Fruit fly (Drosophila melanogaster) whole organism: ENCODE measurements around the gene Jhbp7.

Experiments used
- EcR ChIP-seq, 2 experiments: fragments of >200 bp; optimal IDR thresholded peaks; 2 replicates each; lab custom pipeline; 2017; ENCODE audit warnings: missing biosample characterization in 2 of 2, missing genetic modification characterization in 2 of 2, missing genetic modification reagents in 2 of 2
- pan ChIP-seq: fragments of >200 bp; optimal IDR thresholded peaks from 2 replicates; lab custom pipeline; 2017
- usp ChIP-seq: fragments of >200 bp; optimal IDR thresholded peaks from 2 replicates; lab custom pipeline; 2017; ENCODE audit warnings: missing biosample characterization, missing genetic modification characterization, mixed read lengths

dm6 chr3R:25208767-25209075 lies 28.7 kb upstream of the Jhbp7 start:
- TF ChIP-seq pan (lab: Kevin White, UChicago): no peak
- no peak for TF ChIP-seq usp
- no peak for TF ChIP-seq EcR (GFP tag; optimal IDR thresholded peaks at IDR 0.05; lab: Kevin White, UChicago)
